Worm (Caenorhabditis elegans): ENCODE measurements around the gene K01D12.15.

DNA sequence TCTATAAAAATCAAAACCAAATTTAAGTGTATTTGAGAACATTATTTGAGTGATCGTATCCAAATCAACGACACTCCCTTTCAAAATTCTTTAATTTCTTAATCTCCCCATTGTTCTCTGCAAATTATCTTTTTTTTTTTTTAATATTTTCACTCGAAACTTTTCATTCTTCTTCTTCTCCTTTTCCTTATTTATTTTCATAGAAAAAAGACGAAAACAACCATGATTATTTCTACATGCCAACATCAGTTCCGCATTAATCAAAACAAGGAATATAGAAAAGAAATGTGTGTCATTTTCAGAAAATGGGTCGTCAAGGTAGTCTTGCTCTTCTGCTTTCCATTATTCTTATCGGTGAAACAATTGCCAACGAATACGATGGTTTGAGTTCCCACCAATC, 11.3 kb downstream of the K01D12.15 start, which contains the start of gene K01D12.5:
- TF ChIP-seq tab-1 (GFP tag; IDR thresholded peaks at IDR 0.05) (no peak), ztf-23 (GFP tag; IDR thresholded peaks at IDR 0.05) (no peak), cog-1 (tag; optimal IDR thresholded peaks at IDR 0.05) (no peak), T22C8.4 (GFP tag; IDR thresholded peaks at IDR 0.05) (no peak), ref-1 (GFP tag; conservative IDR thresholded peaks at IDR 0.05) (no peak), flt-1 (GFP tag; IDR thresholded peaks at IDR 0.05) (no peak), med-1 (GFP tag; optimal IDR thresholded peaks at IDR 0.05; ENCODE audit: insufficient read depth) (no peak), ztf-29 (GFP tag; IDR thresholded peaks at IDR 0.05) (no peak), klf-2 (GFP tag; conservative IDR thresholded peaks at IDR 0.05) (no peak)

Measured in whole organism, midembryonic.